Fruit fly (Drosophila melanogaster): Measurements from ENCODE around the gene Msp300.

Gene Msp300

DNA sequence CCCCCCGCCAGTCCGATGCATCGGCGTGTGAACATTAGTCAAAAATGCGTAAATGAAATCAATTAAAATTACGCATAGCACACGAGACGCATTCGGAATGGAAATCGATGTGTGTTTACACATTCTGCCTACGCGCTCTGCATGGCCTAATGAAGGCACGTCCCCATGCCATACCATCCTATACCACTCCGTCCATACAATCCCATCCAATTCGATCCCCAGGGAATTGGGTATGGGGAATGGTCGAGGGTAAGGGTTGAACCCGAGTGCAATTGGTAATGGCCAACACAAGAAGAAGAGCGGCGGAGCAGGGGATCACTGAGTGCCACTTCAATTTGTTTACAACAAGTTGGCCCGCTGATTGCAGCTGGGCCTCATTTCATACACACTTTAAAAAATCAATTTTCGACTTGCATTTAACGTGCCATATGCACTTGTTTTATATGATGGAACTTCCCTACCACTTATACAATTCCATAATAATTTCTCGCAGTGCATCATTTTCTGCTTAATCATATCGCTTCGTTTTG, 144.8 kb downstream of the Msp300 start (continued):
- no peak for TF ChIP-seq Eip74EF (GFP tag; optimal IDR thresholded peaks at IDR 0.05)
- no peak for TF ChIP-seq CG6254 (GFP tag; optimal IDR thresholded peaks at IDR 0.05)
- TF ChIP-seq CG2712 (tag; optimal IDR thresholded peaks at IDR 0.05), result peak; percentile 70
- no peak for TF ChIP-seq CG6765 (GFP tag; optimal IDR thresholded peaks at IDR 0.05)
- TF ChIP-seq Sox102F (GFP tag; optimal IDR thresholded peaks at IDR 0.05), result peak; percentile 54
- no peak for TF ChIP-seq odd (GFP tag; optimal IDR thresholded peaks at IDR 0.05)
- TF ChIP-seq eve (GFP tag; optimal IDR thresholded peaks at IDR 0.05), result no peak
- no peak for TF ChIP-seq ap (GFP tag; IDR thresholded peaks at IDR 0.05)
- no peak for TF ChIP-seq pita (GFP tag; optimal IDR thresholded peaks at IDR 0.05)
- peak; percentile 57 for TF ChIP-seq CG17359 (tag; optimal IDR thresholded peaks at IDR 0.05)
- 0 out of 2 replicates have a peak, but pooled peaks have one; percentile 33 for TF ChIP-seq HLH3B (GFP tag; IDR thresholded peaks at IDR 0.05)
- no peak for TF ChIP-seq CG15073 (GFP tag; optimal IDR thresholded peaks at IDR 0.05)
- no peak for TF ChIP-seq chn (GFP tag; optimal IDR thresholded peaks at IDR 0.05)
- no peak for TF ChIP-seq Kr (GFP tag; optimal IDR thresholded peaks at IDR 0.05)
- TF ChIP-seq nerfin-2 (GFP tag; IDR thresholded peaks at IDR 0.05; ENCODE audit: partially characterized antibody), result no peak
- no peak for TF ChIP-seq CG6654 (GFP tag; optimal IDR thresholded peaks at IDR 0.05)
- TF ChIP-seq dmrt99B (tag; optimal IDR thresholded peaks at IDR 0.05), result peak; percentile 58
- TF ChIP-seq so (GFP tag; IDR thresholded peaks at IDR 0.05), result no peak
- TF ChIP-seq Xrp1 (GFP tag; IDR thresholded peaks at IDR 0.05), result peak; percentile 68; the same call in 1 of the 2 replicates
- TF ChIP-seq ase (GFP tag; IDR thresholded peaks at IDR 0.05), result no peak
- TF ChIP-seq BtbVII (GFP tag; optimal IDR thresholded peaks at IDR 0.05), result no peak
- TF ChIP-seq Camta (GFP tag; optimal IDR thresholded peaks at IDR 0.05), result no peak
- TF ChIP-seq slp2 (GFP tag; optimal IDR thresholded peaks at IDR 0.05), result peak; percentile 29
- peak; percentile 1 for TF ChIP-seq CG8281 (tag; optimal IDR thresholded peaks at IDR 0.05)
- TF ChIP-seq onecut (GFP tag; IDR thresholded peaks at IDR 0.05), result 0 out of 2 replicates have a peak, but pooled peaks have one; percentile 25
- TF ChIP-seq Ssrp (tag; optimal IDR thresholded peaks at IDR 0.05), result no peak
- TF ChIP-seq lov (optimal IDR thresholded peaks at IDR 0.05), result no peak
- TF ChIP-seq lov (GFP tag; IDR thresholded peaks at IDR 0.05), result 0 out of 3 replicates have a peak, but pooled peaks have one; percentile 43
- peak; percentile 1 for TF ChIP-seq p53 (GFP tag; optimal IDR thresholded peaks at IDR 0.05)
- peak; percentile 4 for TF ChIP-seq Chrac-16 (GFP tag; optimal IDR thresholded peaks at IDR 0.05)
- TF ChIP-seq Hsf (GFP tag; optimal IDR thresholded peaks at IDR 0.05), result no peak
- TF ChIP-seq Gug (GFP tag; IDR thresholded peaks at IDR 0.05), result no peak
- TF ChIP-seq nom (GFP tag; optimal IDR thresholded peaks at IDR 0.05), result no peak
- no peak for TF ChIP-seq CG18619 (GFP tag; optimal IDR thresholded peaks at IDR 0.05)
- no peak for TF ChIP-seq Neu2 (GFP tag; optimal IDR thresholded peaks at IDR 0.05; ENCODE audit: borderline replicate concordance)
- TF ChIP-seq Lim3 (GFP tag; IDR thresholded peaks at IDR 0.05), result no peak
- TF ChIP-seq CG7271 (tag; optimal IDR thresholded peaks at IDR 0.05), result no peak
- peak; percentile 13 for TF ChIP-seq lab (GFP tag; optimal IDR thresholded peaks at IDR 0.05)
- no peak for TF ChIP-seq luna (GFP tag; optimal IDR thresholded peaks at IDR 0.05)
- TF ChIP-seq jing (GFP tag; optimal IDR thresholded peaks at IDR 0.05), result no peak
- peak; percentile 30 for TF ChIP-seq CG13424 (tag; optimal IDR thresholded peaks at IDR 0.05)
- no peak for TF ChIP-seq mld (GFP tag; IDR thresholded peaks at IDR 0.05; ENCODE audit: partially characterized antibody)
- TF ChIP-seq CG9876 (GFP tag; optimal IDR thresholded peaks at IDR 0.05), result no peak
- TF ChIP-seq Bteb2 (GFP tag; optimal IDR thresholded peaks at IDR 0.05), result no peak
- no peak for TF ChIP-seq CG7357 (GFP tag; IDR thresholded peaks at IDR 0.05)
- TF ChIP-seq pan (optimal IDR thresholded peaks at IDR 0.05), result no peak
- peak in 1 of 2 experiments; percentile 9 for TF ChIP-seq pan (GFP tag; optimal IDR thresholded peaks at IDR 0.05 in 1 of 2, IDR thresholded peaks at IDR 0.05 in 1 of 2)
- no peak for TF ChIP-seq CG13894 (tag; optimal IDR thresholded peaks at IDR 0.05)
- TF ChIP-seq gfzf (GFP tag; optimal IDR thresholded peaks at IDR 0.05), result no peak
- TF ChIP-seq Dip2 (GFP tag; IDR thresholded peaks at IDR 0.05), result no peak
- peak; percentile 46 for TF ChIP-seq CG4820 (GFP tag; optimal IDR thresholded peaks at IDR 0.05)

All from whole organism, embryonic.